Fruit fly (Drosophila melanogaster) whole organism, prepupa: ENCODE results near the gene fng.

Experiments
- Blimp-1 ChIP-seq: fragments of 200-800 bp; sonication (Bioruptor generic); optimal IDR thresholded peaks from 3 replicates; lab custom pipeline; 2017; ENCODE audit warnings: missing biosample characterization, missing genetic modification characterization, mild to moderate bottlenecking, moderate library complexity, missing genetic modification reagents
- CG10631 ChIP-seq: fragments of 200-800 bp; sonication (Bioruptor generic); optimal IDR thresholded peaks from 2 replicates; lab custom pipeline; 2016; ENCODE audit warnings: missing biosample characterization, missing genetic modification characterization
- CG10669 ChIP-seq: fragments of 200-800 bp; sonication (Bioruptor generic); optimal IDR thresholded peaks from 3 replicates; lab custom pipeline; 2018; ENCODE audit warnings: missing biosample characterization, mild to moderate bottlenecking, missing genetic modification characterization, moderate library complexity
- CG11294 ChIP-seq: fragments of 200-800 bp; sonication (Bioruptor generic); IDR thresholded peaks from 2 replicates; pipeline ENCODE4 v1.3.6; 2022; ENCODE audit warnings: missing biosample characterization, missing genetic modification characterization
- CG15336 ChIP-seq: fragments of 200-800 bp; sonication (Bioruptor generic); IDR thresholded peaks from 2 replicates; pipeline ENCODE4 v1.3.6; 2022; ENCODE audit warnings: missing biosample characterization, missing genetic modification characterization
- CG3032 ChIP-seq: fragments of 200-800 bp; optimal IDR thresholded peaks from 2 replicates; lab custom pipeline; 2019; ENCODE audit warnings: missing biosample characterization, mild to moderate bottlenecking, missing genetic modification characterization, moderate library complexity
- CG32006 ChIP-seq: fragments of 200-800 bp; sonication (Bioruptor generic); optimal IDR thresholded peaks from 3 replicates; lab custom pipeline; 2017; ENCODE audit warnings: missing biosample characterization, mild to moderate bottlenecking, missing genetic modification characterization
- CG34406 ChIP-seq: fragments of 200-800 bp; sonication (Bioruptor generic); optimal IDR thresholded peaks from 3 replicates; lab custom pipeline; 2016; ENCODE audit warnings: missing biosample characterization, missing genetic modification characterization
- CG3919 ChIP-seq: fragments of 200-800 bp; sonication (Bioruptor generic); optimal IDR thresholded peaks from 3 replicates; lab custom pipeline; 2016; ENCODE audit warnings: missing biosample characterization, missing genetic modification characterization
- CG4318 ChIP-seq: fragments of 200-800 bp; sonication (Bioruptor generic); optimal IDR thresholded peaks from 3 replicates; lab custom pipeline; 2017; ENCODE audit warnings: missing biosample characterization, mild to moderate bottlenecking, missing genetic modification characterization
- CG6854 ChIP-seq: fragments of 200-800 bp; sonication (Bioruptor generic); optimal IDR thresholded peaks from 2 replicates; lab custom pipeline; 2017; ENCODE audit warnings: missing biosample characterization, mild to moderate bottlenecking, missing genetic modification characterization
- CG8119 ChIP-seq: fragments of 200-800 bp; sonication (Bioruptor generic); IDR thresholded peaks from 3 replicates; pipeline ENCODE4 v1.3.6; 2022; ENCODE audit warnings: missing biosample characterization, missing genetic modification characterization
- CG8319 ChIP-seq: fragments of 200-800 bp; sonication (Bioruptor generic); optimal IDR thresholded peaks from 3 replicates; lab custom pipeline; 2016; ENCODE audit warnings: missing biosample characterization, missing genetic modification characterization
- CG8632 ChIP-seq: fragments of 200-800 bp; sonication (Bioruptor generic); optimal IDR thresholded peaks from 3 replicates; lab custom pipeline; 2016; ENCODE audit warnings: missing biosample characterization, missing genetic modification characterization
- CG9139 ChIP-seq: fragments of 200-800 bp; sonication (Bioruptor generic); optimal IDR thresholded peaks from 3 replicates; lab custom pipeline; 2017; ENCODE audit warnings: missing biosample characterization, mild to moderate bottlenecking, missing genetic modification characterization
- Eip93F ChIP-seq: fragments of 200-800 bp; sonication (Bioruptor generic); optimal IDR thresholded peaks from 2 replicates; lab custom pipeline; 2016; ENCODE audit warnings: missing biosample characterization, mild to moderate bottlenecking, missing genetic modification characterization
- Ets21C ChIP-seq: fragments of 200-800 bp; sonication (Bioruptor generic); optimal IDR thresholded peaks from 3 replicates; lab custom pipeline; 2016; ENCODE audit warnings: missing biosample characterization, missing genetic modification characterization
- Ets96B ChIP-seq: fragments of 200-800 bp; optimal IDR thresholded peaks from 2 replicates; lab custom pipeline; 2019; ENCODE audit warnings: missing biosample characterization, mild to moderate bottlenecking, missing genetic modification characterization, moderate library complexity
- Hr38 ChIP-seq: sonication (Bioruptor generic); optimal IDR thresholded peaks from 2 replicates; lab custom pipeline; 2016; ENCODE audit warnings: missing biosample characterization, missing genetic modification characterization
- Smox ChIP-seq: fragments of 200-800 bp; sonication (Bioruptor generic); optimal IDR thresholded peaks from 3 replicates; lab custom pipeline; 2016; ENCODE audit warnings: missing biosample characterization, missing genetic modification characterization
- Sox102F ChIP-seq: fragments of 200-800 bp; sonication (Bioruptor generic); optimal IDR thresholded peaks from 2 replicates; lab custom pipeline; 2016; ENCODE audit warnings: missing biosample characterization, mild to moderate bottlenecking, missing genetic modification characterization
- Sox15 ChIP-seq: fragments of 200-800 bp; sonication (Bioruptor generic); optimal IDR thresholded peaks from 3 replicates; lab custom pipeline; 2016; ENCODE audit warnings: missing biosample characterization, missing genetic modification characterization
- achi ChIP-seq: fragments of 200-800 bp; sonication (Bioruptor generic); optimal IDR thresholded peaks from 3 replicates; lab custom pipeline; 2016; ENCODE audit warnings: missing biosample characterization, missing genetic modification characterization
- acj6 ChIP-seq: fragments of 200-800 bp; sonication (Bioruptor generic); optimal IDR thresholded peaks from 3 replicates; lab custom pipeline; 2016; ENCODE audit warnings: missing biosample characterization, missing genetic modification characterization
- cyc ChIP-seq: fragments of 200-800 bp; sonication (Bioruptor generic); optimal IDR thresholded peaks from 3 replicates; lab custom pipeline; 2016; ENCODE audit warnings: missing biosample characterization, missing genetic modification characterization
- esn ChIP-seq: fragments of 200-800 bp; sonication (Bioruptor generic); optimal IDR thresholded peaks from 2 replicates; lab custom pipeline; 2016; ENCODE audit warnings: missing biosample characterization, mild to moderate bottlenecking, missing genetic modification characterization, moderate library complexity
- fd59A ChIP-seq: fragments of 200-800 bp; sonication (Bioruptor generic); optimal IDR thresholded peaks from 2 replicates; lab custom pipeline; 2017; ENCODE audit warnings: missing biosample characterization, mild to moderate bottlenecking, missing genetic modification characterization, missing genetic modification reagents
- fd85E ChIP-seq: fragments of 200-800 bp; sonication (Bioruptor generic); optimal IDR thresholded peaks from 3 replicates; lab custom pipeline; 2016; ENCODE audit warnings: missing biosample characterization, missing genetic modification characterization
- fkh ChIP-seq: fragments of 200-800 bp; sonication (Bioruptor generic); optimal IDR thresholded peaks from 3 replicates; lab custom pipeline; 2017; ENCODE audit warnings: missing biosample characterization, mild to moderate bottlenecking, missing genetic modification characterization, moderate library complexity
- lz ChIP-seq: fragments of 200-800 bp; sonication (Bioruptor generic); optimal IDR thresholded peaks from 3 replicates; lab custom pipeline; 2016; ENCODE audit warnings: missing biosample characterization, missing genetic modification characterization
- pdm3 ChIP-seq: fragments of 200-800 bp; sonication (Bioruptor generic); optimal IDR thresholded peaks from 3 replicates; lab custom pipeline; 2016; ENCODE audit warnings: missing biosample characterization, missing genetic modification characterization
- ss ChIP-seq, 2 experiments: fragments of 200-800 bp; sonication (Bioruptor generic); optimal IDR thresholded peaks; 2 replicates in 1 of 2; 3 replicates in 1 of 2; lab custom pipeline; 2017 to 2018; ENCODE audit warnings: mild to moderate bottlenecking in 2 of 2, missing biosample characterization in 2 of 2, missing genetic modification characterization in 2 of 2, moderate library complexity in 1 of 2
- svp ChIP-seq: fragments of 200-800 bp; sonication (Bioruptor generic); peaks from one replicate; lab custom pipeline; 2016; ENCODE audit warnings: missing biosample characterization, missing genetic modification characterization
- vri ChIP-seq: fragments of 200-800 bp; sonication (Bioruptor generic); optimal IDR thresholded peaks from 3 replicates; lab custom pipeline; 2016; ENCODE audit warnings: missing biosample characterization, mild to moderate bottlenecking, missing genetic modification characterization

Gene fng

DNA sequence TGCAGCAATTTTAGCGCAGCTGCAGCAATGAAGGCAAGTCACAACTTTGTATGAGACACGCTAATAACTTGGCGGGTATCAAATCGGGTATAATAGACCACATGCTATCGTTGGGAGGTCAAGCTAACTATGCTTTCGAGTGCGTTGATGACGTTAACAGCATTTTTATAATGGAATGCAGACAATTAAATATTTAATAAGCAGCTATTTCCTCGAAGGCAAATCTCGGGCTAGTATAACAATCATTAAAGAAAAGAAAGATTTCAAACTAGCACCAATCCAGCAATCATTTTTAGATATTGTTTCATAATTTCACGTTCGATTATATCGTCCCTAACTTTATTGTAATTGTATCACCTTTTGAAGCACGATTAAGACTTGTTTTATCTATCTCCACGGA, 31.2 kb upstream of the fng start (continued):
- TF ChIP-seq fd85E (no peak), CG8119 (GFP tag; lab: Robert Waterston, UW) (no peak; the same call in 2 of the 3 replicates), CG10631 (GFP tag; lab: Kevin White, UChicago) (no peak), CG4318 (GFP tag; lab: Kevin White, UChicago) (peak; percentile 43), CG8632 (no peak), fkh (GFP tag; lab: Kevin White, UChicago) (no peak), Blimp-1 (GFP tag; lab: Kevin White, UChicago) (no peak), svp (GFP tag; lab: Kevin White, UChicago) (no peak), Ets96B (no peak)

- no peak for TF ChIP-seq Sox102F (GFP tag; lab: Kevin White, UChicago)
- TF ChIP-seq CG32006 = peak; percentile 26
These were observed 27.8 kb upstream of the fng start for dm6 chr3L:20976967-20977720.

DNA sequence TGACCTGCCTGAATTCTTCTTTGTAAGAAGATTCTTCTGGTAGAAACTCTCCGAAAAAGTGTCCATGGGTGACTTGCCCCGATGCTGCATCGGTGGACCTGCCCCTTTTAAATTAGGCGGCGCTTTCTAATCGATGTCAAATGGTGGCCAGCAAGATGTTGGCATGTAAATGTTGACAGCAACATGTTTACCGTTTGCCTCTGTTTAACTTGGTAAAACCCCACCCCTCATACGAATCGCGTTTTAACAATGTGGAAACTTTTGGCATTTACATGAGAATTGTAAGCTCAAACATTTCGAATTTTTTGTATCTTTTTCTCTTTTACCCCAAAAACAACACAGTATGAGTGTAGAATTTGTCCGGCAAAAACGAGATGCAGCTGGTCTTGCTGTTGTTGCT, 27.1 kb upstream of the fng start:
- no peak for TF ChIP-seq Sox102F (GFP tag; lab: Kevin White, UChicago)
- TF ChIP-seq ss (GFP tag; optimal IDR thresholded peaks at IDR 0.05; lab: Kevin White, UChicago) = no peak
- no peak for TF ChIP-seq CG10631 (GFP tag; lab: Kevin White, UChicago)
- TF ChIP-seq Ets21C = no peak
- TF ChIP-seq Blimp-1 (GFP tag; lab: Kevin White, UChicago) = no peak
- TF ChIP-seq Smox = no peak
- no peak for TF ChIP-seq Eip93F (GFP tag; lab: Kevin White, UChicago)
- no peak for TF ChIP-seq svp (GFP tag; lab: Kevin White, UChicago)
- no peak for TF ChIP-seq cyc (GFP tag; lab: Kevin White, UChicago)
- no peak for TF ChIP-seq lz (GFP tag; lab: Kevin White, UChicago)
- TF ChIP-seq Sox15 (GFP tag; lab: Kevin White, UChicago) = no peak
- TF ChIP-seq fd59A (GFP tag; lab: Kevin White, UChicago) = no peak
- no peak for TF ChIP-seq acj6 (GFP tag; lab: Kevin White, UChicago)
- TF ChIP-seq esn = no peak
- TF ChIP-seq CG6854 (GFP tag; lab: Kevin White, UChicago) = no peak
- TF ChIP-seq CG11294 (GFP tag; lab: Robert Waterston, UW) = no peak

dm6 chr3L:20974600-20974999, 25.3 kb upstream of the fng start, which contains the start of gene CG33286:
Gene CG33286, minus strand, starts transcription at chr3L:20974700.
- TF ChIP-seq esn (no peak), fd85E (no peak), pdm3 (GFP tag; lab: Kevin White, UChicago) (no peak), Ets96B (no peak), cyc (GFP tag; lab: Kevin White, UChicago) (no peak), Hr38 (GFP tag; lab: Kevin White, UChicago) (no peak), CG15336 (GFP tag; lab: Robert Waterston, UW) (no peak), CG3919 (GFP tag; lab: Kevin White, UChicago) (no peak), achi (GFP tag; lab: Kevin White, UChicago) (no peak), CG9139 (GFP tag; lab: Kevin White, UChicago) (no peak)

dm6 chr3L:20970563-20970962, 21.3 kb upstream of the fng start, which contains the start of gene CG33287:
Gene CG33287, minus strand, starts transcription at chr3L:20970663.
- TF ChIP-seq Ets21C (no peak), CG10631 (GFP tag; lab: Kevin White, UChicago) (no peak), CG32006 (no peak), CG8632 (no peak), CG8319 (no peak), CG34406 (GFP tag; lab: Kevin White, UChicago) (no peak), esn (no peak), CG3032 (tag; lab: Kevin White, UChicago) (no peak), vri (GFP tag; lab: Kevin White, UChicago) (no peak), Eip93F (GFP tag; lab: Kevin White, UChicago) (no peak), CG10669 (GFP tag; lab: Kevin White, UChicago) (no peak), cyc (GFP tag; lab: Kevin White, UChicago) (no peak)
